Fruit fly (Drosophila melanogaster): ENCODE results near the gene rg.

DNA sequence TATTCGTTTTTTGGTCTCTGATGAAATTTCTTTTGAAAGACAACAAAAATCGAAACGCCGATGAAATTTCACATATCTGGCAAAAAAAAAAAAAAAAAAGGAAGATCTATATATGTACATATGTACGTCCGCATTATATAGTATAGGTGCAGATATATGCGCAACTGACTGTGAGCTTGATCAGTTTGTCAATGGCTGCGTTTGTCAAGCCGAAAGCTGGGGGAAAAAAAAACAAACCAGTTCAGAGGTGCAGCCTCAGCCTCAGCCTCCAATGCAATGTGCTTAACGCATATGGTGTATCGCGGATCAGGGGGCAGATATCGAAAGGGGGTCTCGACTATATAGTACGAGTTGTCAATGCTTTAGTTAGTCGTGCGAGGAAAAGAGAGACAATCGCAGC lies 30.5 kb upstream of the rg start:
- TF ChIP-seq jim (GFP tag; optimal IDR thresholded peaks at IDR 0.05) (no peak), woc (GFP tag; optimal IDR thresholded peaks at IDR 0.05) (no peak), Myc (optimal IDR thresholded peaks at IDR 0.05) (no peak), ey (GFP tag; optimal IDR thresholded peaks at IDR 0.05) (no peak), Dfd (GFP tag; optimal IDR thresholded peaks at IDR 0.05) (no peak), psq (GFP tag; optimal IDR thresholded peaks at IDR 0.05) (no peak), N (GFP tag; optimal IDR thresholded peaks at IDR 0.05) (no peak), foxo (GFP tag; optimal IDR thresholded peaks at IDR 0.05) (no peak), h (GFP tag; optimal IDR thresholded peaks at IDR 0.05) (no peak)

All from whole organism, wandering third instar larva.